Fruit fly (Drosophila melanogaster) whole organism, prepupa: ENCODE results near the gene Datp.

ENCODE experiments used
- CG10631 ChIP-seq: fragments of 200-800 bp; sonication (Bioruptor generic); optimal IDR thresholded peaks from 2 replicates; lab custom pipeline; 2016; ENCODE audit warnings: missing biosample characterization, missing genetic modification characterization
- CG10669 ChIP-seq: fragments of 200-800 bp; sonication (Bioruptor generic); optimal IDR thresholded peaks from 3 replicates; lab custom pipeline; 2018; ENCODE audit warnings: missing biosample characterization, mild to moderate bottlenecking, missing genetic modification characterization, moderate library complexity
- CG15336 ChIP-seq: fragments of 200-800 bp; sonication (Bioruptor generic); IDR thresholded peaks from 2 replicates; pipeline ENCODE4 v1.3.6; 2022; ENCODE audit warnings: missing biosample characterization, missing genetic modification characterization
- CG1621 ChIP-seq: fragments of 200-800 bp; sonication (Bioruptor generic); optimal IDR thresholded peaks from 3 replicates; lab custom pipeline; 2018; ENCODE audit warnings: missing biosample characterization, mild to moderate bottlenecking, missing genetic modification characterization
- CG34406 ChIP-seq: fragments of 200-800 bp; sonication (Bioruptor generic); optimal IDR thresholded peaks from 3 replicates; lab custom pipeline; 2016; ENCODE audit warnings: missing biosample characterization, missing genetic modification characterization
- CG6276 ChIP-seq: fragments of 200-800 bp; sonication (Bioruptor generic); optimal IDR thresholded peaks from 2 replicates; lab custom pipeline; 2017; ENCODE audit warnings: missing biosample characterization, mild to moderate bottlenecking, missing genetic modification characterization
- CG6792 ChIP-seq: fragments of 200-800 bp; sonication (Bioruptor generic); optimal IDR thresholded peaks from 3 replicates; lab custom pipeline; 2016; ENCODE audit warnings: missing biosample characterization, missing genetic modification characterization
- Ets21C ChIP-seq: fragments of 200-800 bp; sonication (Bioruptor generic); optimal IDR thresholded peaks from 3 replicates; lab custom pipeline; 2016; ENCODE audit warnings: missing biosample characterization, missing genetic modification characterization
- Gug ChIP-seq: fragments of 200-800 bp; sonication (Bioruptor generic); IDR thresholded peaks from 2 replicates; pipeline ENCODE4 v1.3.6; 2022; ENCODE audit warnings: missing biosample characterization, missing genetic modification characterization
- Hr39 ChIP-seq: fragments of 200-800 bp; sonication (Bioruptor generic); optimal IDR thresholded peaks from 2 replicates; lab custom pipeline; 2016; ENCODE audit warnings: missing biosample characterization, missing genetic modification characterization
- acj6 ChIP-seq: fragments of 200-800 bp; sonication (Bioruptor generic); optimal IDR thresholded peaks from 3 replicates; lab custom pipeline; 2016; ENCODE audit warnings: missing biosample characterization, missing genetic modification characterization
- eg ChIP-seq: fragments of 200-800 bp; sonication (Bioruptor generic); IDR thresholded peaks from 3 replicates; pipeline ENCODE4 v1.3.6; 2022; ENCODE audit warnings: missing biosample characterization, missing genetic modification characterization

DNA sequence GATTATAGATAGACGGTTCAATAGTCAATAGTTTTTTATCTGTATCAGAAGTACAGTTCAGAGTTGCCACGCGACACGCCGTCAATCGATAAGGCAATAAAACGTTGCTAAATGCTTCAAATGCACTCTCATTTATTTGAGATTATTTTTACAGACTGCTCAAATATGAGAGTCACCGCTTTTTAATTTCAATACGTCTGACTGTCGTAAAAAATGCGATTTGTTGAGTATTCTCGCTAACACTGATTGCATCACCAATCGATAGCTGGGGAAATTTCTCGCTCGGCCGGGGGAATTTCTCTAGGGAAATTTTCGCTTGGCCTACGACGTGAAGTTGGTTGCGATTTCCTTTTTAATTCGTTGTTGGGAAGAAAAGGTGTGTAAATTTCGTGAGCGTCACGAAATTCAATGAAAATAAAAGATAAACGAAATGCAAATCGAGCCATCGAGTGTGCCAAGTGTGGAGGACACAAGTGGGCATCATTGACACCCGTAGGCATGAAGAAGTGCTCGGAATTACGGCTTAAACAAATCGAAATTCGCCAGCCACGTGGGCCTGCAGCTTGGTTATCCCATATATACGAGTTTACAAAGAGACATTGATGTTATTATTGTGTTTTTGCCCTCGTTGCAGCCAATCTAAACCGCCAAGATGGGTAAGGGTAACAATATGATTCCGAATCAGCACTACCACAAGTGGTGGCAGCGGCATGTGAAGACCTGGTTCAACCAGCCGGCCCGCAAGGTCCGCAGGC is 28.6 kb upstream of the Datp start, which contains the start of the genes Dref and RpL13:
- TF ChIP-seq CG15336 (GFP tag; lab: Robert Waterston, UW), result peak; percentile 39; the same call in 1 of the 2 replicates
- no peak for TF ChIP-seq CG10631 (GFP tag; lab: Kevin White, UChicago)
- TF ChIP-seq CG6792 (GFP tag; lab: Kevin White, UChicago), result peak; percentile 66
- peak; percentile 67 for TF ChIP-seq Hr39 (GFP tag; lab: Kevin White, UChicago)
- no peak for TF ChIP-seq CG6276 (GFP tag; lab: Kevin White, UChicago)
- TF ChIP-seq eg (GFP tag; lab: Robert Waterston, UW), result peak; percentile 83
- TF ChIP-seq acj6 (GFP tag; lab: Kevin White, UChicago), result peak; percentile 72
- TF ChIP-seq Gug, result peak; percentile 44
- peak; percentile 78 for TF ChIP-seq CG10669 (GFP tag; lab: Kevin White, UChicago)
- TF ChIP-seq CG34406 (GFP tag; lab: Kevin White, UChicago), result peak; percentile 79
- peak; percentile 83 for TF ChIP-seq CG1621 (tag; lab: Kevin White, UChicago)
- peak; percentile 53 for TF ChIP-seq Ets21C (GFP tag; lab: Kevin White, UChicago)
